Worm (Caenorhabditis elegans) whole organism, L4/young adult: ENCODE data around the gene F55A11.6.

ENCODE experiments used
- W03F9.2 ChIP-seq: fragments of 150-350 bp; optimal IDR thresholded peaks from 2 replicates; lab custom pipeline; 2014; ENCODE audit warnings: missing biosample characterization, missing genetic modification characterization
- dao-5 ChIP-seq: sonication (generic microtip); optimal IDR thresholded peaks from 2 replicates; lab custom pipeline; 2016; ENCODE audit warnings: missing genotype, missing genetic modification characterization, moderate library complexity, missing compliant biosample characterization
- him-1 ChIP-seq: sonication (generic microtip); optimal IDR thresholded peaks from 2 replicates; lab custom pipeline; 2016; ENCODE audit warnings: missing genotype, missing genetic modification reagents, missing genetic modification characterization, missing compliant biosample characterization

DNA sequence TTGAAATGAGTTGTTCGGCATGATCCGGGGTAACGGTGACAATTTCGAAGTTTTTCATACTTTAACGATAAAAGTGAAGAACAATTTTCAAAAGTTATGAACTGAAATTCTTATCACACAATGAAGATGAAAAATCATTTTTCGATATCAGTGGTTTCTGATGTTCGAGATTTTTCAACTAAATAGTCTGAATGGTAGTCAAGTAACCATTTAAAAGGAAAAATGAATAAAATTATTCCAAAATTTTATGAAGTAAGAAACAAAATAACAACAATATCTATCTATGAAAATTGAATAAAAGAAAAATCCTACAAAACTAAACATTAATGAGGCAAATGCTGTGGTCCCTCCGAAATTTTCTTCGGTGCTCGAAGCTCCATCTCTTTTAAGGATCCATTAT is 49.0 kb downstream of the F55A11.6 start, which contains the start of gene D2023.4:
- TF ChIP-seq dao-5 (tag; lab: Kevin White, UChicago): no peak
- TF ChIP-seq him-1 (tag; lab: Kevin White, UChicago): no peak
- TF ChIP-seq W03F9.2 (tag; lab: Kevin White, UChicago): no peak
